Fruit fly (Drosophila melanogaster): ENCODE measurements around the gene CG16904.

dm6 chr3R:9793018-9793417 lies 23.8 kb downstream of the CG16904 start, which contains the start of gene CG8516:
- TF ChIP-seq psq (optimal IDR thresholded peaks at IDR 0.05): no peak
- TF ChIP-seq Sin3A (optimal IDR thresholded peaks at IDR 0.05): no peak
- no peak for TF ChIP-seq insv (optimal IDR thresholded peaks at IDR 0.05)
- TF ChIP-seq Myc (optimal IDR thresholded peaks at IDR 0.05): no peak
- TF ChIP-seq h (optimal IDR thresholded peaks at IDR 0.05): no peak
- no peak for TF ChIP-seq ttk (optimal IDR thresholded peaks at IDR 0.05)
